Worm (Caenorhabditis elegans) whole organism, L1 larva: ENCODE data around the gene arp-11.

Source experiments
- C16A3.4 ChIP-seq: fragments of 150-350 bp; optimal IDR thresholded peaks from 2 replicates; lab custom pipeline; 2014; ENCODE audit warnings: missing biosample characterization, missing genetic modification characterization
- C34B4.2 ChIP-seq: sonication (generic microtip); optimal IDR thresholded peaks from 2 replicates; lab custom pipeline; 2017; ENCODE audit warnings: mild to moderate bottlenecking, missing genetic modification characterization, missing compliant biosample characterization
- Y116A8C.19 ChIP-seq: sonication (generic microtip); optimal IDR thresholded peaks from 2 replicates; lab custom pipeline; 2016; ENCODE audit warnings: missing compliant biosample characterization, missing genetic modification characterization, borderline replicate concordance
- aha-1 ChIP-seq: fragments of 150-350 bp; optimal IDR thresholded peaks from 2 replicates; lab custom pipeline; 2014; ENCODE audit warnings: missing biosample characterization, missing genetic modification characterization
- alr-1 ChIP-seq: fragments of 200-800 bp; sonication (Bioruptor generic); optimal IDR thresholded peaks from 2 replicates; lab custom pipeline; 2018; ENCODE audit warnings: borderline replicate concordance, mild to moderate bottlenecking, missing genetic modification characterization, missing compliant biosample characterization
- ama-1 ChIP-seq: fragments of 150-350 bp; optimal IDR thresholded peaks from 2 replicates; lab custom pipeline; 2014
- blmp-1 ChIP-seq: fragments of 150-350 bp; optimal IDR thresholded peaks from 2 replicates; lab custom pipeline; 2014; ENCODE audit warnings: missing biosample characterization, missing genetic modification characterization
- ceh-63 ChIP-seq: fragments of 200-800 bp; sonication (Bioruptor generic); optimal IDR thresholded peaks from 2 replicates; lab custom pipeline; 2018; ENCODE audit warnings: mild to moderate bottlenecking, missing genetic modification characterization, missing compliant biosample characterization
- ceh-82 ChIP-seq, 3 experiments: fragments of 150-350 bp in 1 of 3; sonication (generic microtip) in 2 of 3; optimal IDR thresholded peaks; 2 replicates each; lab custom pipeline; 2014 to 2017; ENCODE audit warnings: missing biosample characterization in 3 of 3, missing genetic modification characterization in 3 of 3
- ceh-88 ChIP-seq: fragments of 200-800 bp; sonication (Bioruptor generic); IDR thresholded peaks from 2 replicates; pipeline ENCODE4 v1.3.6; 2022; ENCODE audit warnings: missing genetic modification characterization, missing compliant biosample characterization
- ceh-90 ChIP-seq: sonication (generic microtip); optimal IDR thresholded peaks from 2 replicates; lab custom pipeline; 2016; ENCODE audit warnings: missing genetic modification characterization, missing compliant biosample characterization
- efl-1 ChIP-seq, 4 experiments: fragments of 150-350 bp; optimal IDR thresholded peaks in 3 of 4; peaks in 1 of 4; 1 replicate in 1 of 4; 2 replicates in 3 of 4; lab custom pipeline; 2014; ENCODE audit warnings: missing biosample characterization in 2 of 4, missing genetic modification characterization in 2 of 4, missing genetic modification reagents in 2 of 4
- egl-13 ChIP-seq: sonication (generic microtip); optimal IDR thresholded peaks from 2 replicates; lab custom pipeline; 2016; ENCODE audit warnings: missing genotype, missing genetic modification reagents, missing genetic modification characterization, missing compliant biosample characterization
- egl-27 ChIP-seq, 2 experiments: fragments of 150-350 bp in 1 of 2; sonication (generic microtip); optimal IDR thresholded peaks; 3 replicates each; lab custom pipeline; 2017 to 2018; ENCODE audit warnings: missing biosample characterization in 2 of 2, missing genetic modification characterization in 2 of 2, missing genetic modification reagents in 2 of 2
- elt-2 ChIP-seq: sonication (generic microtip); optimal IDR thresholded peaks from 2 replicates; lab custom pipeline; 2016; ENCODE audit warnings: missing genetic modification characterization, mild to moderate bottlenecking, inconsistent platforms, missing compliant biosample characterization, missing genetic modification reagents
- fkh-4 ChIP-seq: sonication (generic microtip); optimal IDR thresholded peaks from 2 replicates; lab custom pipeline; 2016; ENCODE audit warnings: missing compliant biosample characterization, missing genetic modification characterization, borderline replicate concordance
- fkh-8 ChIP-seq: sonication (generic microtip); optimal IDR thresholded peaks from 2 replicates; lab custom pipeline; 2016; ENCODE audit warnings: mild to moderate bottlenecking, missing genetic modification characterization, missing compliant biosample characterization
- fos-1 ChIP-seq: fragments of 150-350 bp; optimal IDR thresholded peaks from 2 replicates; lab custom pipeline; 2014; ENCODE audit warnings: missing biosample characterization, missing genetic modification characterization
- grh-1 ChIP-seq: fragments of 200-800 bp; sonication (Bioruptor generic); IDR thresholded peaks from 2 replicates; pipeline ENCODE4 v1.3.6; 2022; ENCODE audit warnings: missing genetic modification reagents, missing genetic modification characterization, missing compliant biosample characterization
- hlh-17 ChIP-seq: fragments of 200-800 bp; sonication (Bioruptor generic); optimal IDR thresholded peaks from 2 replicates; lab custom pipeline; 2018; ENCODE audit warnings: missing genetic modification characterization, mild to moderate bottlenecking, missing compliant biosample characterization, moderate library complexity, borderline replicate concordance
- hlh-4 ChIP-seq: sonication (generic microtip); optimal IDR thresholded peaks from 2 replicates; lab custom pipeline; 2016; ENCODE audit warnings: mild to moderate bottlenecking, missing genetic modification characterization, missing compliant biosample characterization
- hpl-2 ChIP-seq: fragments of 150-350 bp; optimal IDR thresholded peaks from 2 replicates; lab custom pipeline; 2014; ENCODE audit warnings: missing biosample characterization, missing genetic modification reagents, missing genetic modification characterization
- lin-14 ChIP-seq: fragments of 200-800 bp; sonication (Bioruptor generic); optimal IDR thresholded peaks from 2 replicates; lab custom pipeline; 2018; ENCODE audit warnings: mild to moderate bottlenecking, missing genetic modification characterization, moderate library complexity, missing compliant biosample characterization
- lin-15B ChIP-seq: fragments of 150-350 bp; sonication (generic microtip); optimal IDR thresholded peaks from 3 replicates; lab custom pipeline; 2014; ENCODE audit warnings: missing biosample characterization, missing genetic modification characterization
- lsy-2 ChIP-seq, 2 experiments: fragments of 150-350 bp; optimal IDR thresholded peaks; 2 replicates each; lab custom pipeline; 2014; ENCODE audit warnings: missing biosample characterization in 2 of 2, missing genetic modification characterization in 2 of 2
- mab-9 ChIP-seq: fragments of 200-800 bp; sonication (Bioruptor generic); IDR thresholded peaks from 2 replicates; pipeline ENCODE4 v1.3.6; 2022; ENCODE audit warnings: missing genetic modification reagents, missing genetic modification characterization, missing compliant biosample characterization
- mdl-1 ChIP-seq, 2 experiments: fragments of 150-350 bp; optimal IDR thresholded peaks; 2 replicates each; lab custom pipeline; 2014 to 2017; ENCODE audit warnings: missing biosample characterization in 2 of 2, missing genetic modification characterization in 2 of 2, inconsistent platforms in 1 of 2
- mep-1 ChIP-seq: fragments of 150-350 bp; optimal IDR thresholded peaks from 2 replicates; lab custom pipeline; 2014; ENCODE audit warnings: missing biosample characterization, missing genetic modification characterization
- nhr-12 ChIP-seq: sonication (generic microtip); optimal IDR thresholded peaks from 2 replicates; lab custom pipeline; 2017; ENCODE audit warnings: missing biosample characterization, missing genetic modification characterization
- nhr-20 ChIP-seq: sonication (generic microtip); optimal IDR thresholded peaks from 2 replicates; lab custom pipeline; 2016; ENCODE audit warnings: mild to moderate bottlenecking, missing genetic modification characterization, missing compliant biosample characterization
- nhr-237 ChIP-seq: fragments of 150-350 bp; optimal IDR thresholded peaks from 2 replicates; lab custom pipeline; 2014; ENCODE audit warnings: missing biosample characterization, missing genetic modification characterization
- nhr-28 ChIP-seq: fragments of 150-350 bp; optimal IDR thresholded peaks from 2 replicates; lab custom pipeline; 2014; ENCODE audit warnings: missing biosample characterization, missing genetic modification characterization
- nhr-71 ChIP-seq: sonication (generic microtip); optimal IDR thresholded peaks from 2 replicates; lab custom pipeline; 2016; ENCODE audit warnings: mild to moderate bottlenecking, missing genetic modification characterization, moderate library complexity, missing compliant biosample characterization
- nhr-76 ChIP-seq: sonication (generic microtip); optimal IDR thresholded peaks from 2 replicates; lab custom pipeline; 2017; ENCODE audit warnings: missing biosample characterization, missing genetic modification characterization
- nhr-90 ChIP-seq: sonication (generic microtip); optimal IDR thresholded peaks from 2 replicates; lab custom pipeline; 2016; ENCODE audit warnings: mild to moderate bottlenecking, missing genetic modification characterization, missing compliant biosample characterization; ENCODE audit not compliant: poor library complexity
- pqm-1 ChIP-seq: sonication (generic microtip); optimal IDR thresholded peaks from 3 replicates; lab custom pipeline; 2017; ENCODE audit warnings: missing biosample characterization, missing genetic modification characterization
- rnt-1 ChIP-seq: sonication (generic microtip); optimal IDR thresholded peaks from 2 replicates; lab custom pipeline; 2016; ENCODE audit warnings: mild to moderate bottlenecking, missing genetic modification characterization, moderate library complexity, missing compliant biosample characterization
- skn-1 ChIP-seq: fragments of 150-350 bp; optimal IDR thresholded peaks from 2 replicates; lab custom pipeline; 2014; ENCODE audit warnings: missing biosample characterization, missing genetic modification characterization
- snpc-4 ChIP-seq: fragments of 150-350 bp; optimal IDR thresholded peaks from 2 replicates; lab custom pipeline; 2014; ENCODE audit warnings: missing biosample characterization, missing genetic modification characterization
- snu-23 ChIP-seq: sonication (generic microtip); optimal IDR thresholded peaks from 2 replicates; lab custom pipeline; 2016; ENCODE audit warnings: missing genetic modification characterization, missing compliant biosample characterization
- sox-4 ChIP-seq: sonication (generic microtip); optimal IDR thresholded peaks from 2 replicates; lab custom pipeline; 2016; ENCODE audit warnings: missing genetic modification characterization, missing compliant biosample characterization
- sptf-1 ChIP-seq: fragments of 150-350 bp; optimal IDR thresholded peaks from 2 replicates; lab custom pipeline; 2014; ENCODE audit warnings: missing biosample characterization, missing genetic modification characterization
- swsn-7 ChIP-seq: sonication (generic microtip); optimal IDR thresholded peaks from 2 replicates; lab custom pipeline; 2016; ENCODE audit warnings: missing genetic modification characterization, missing compliant biosample characterization
- tbx-2 ChIP-seq: sonication (generic microtip); optimal IDR thresholded peaks from 2 replicates; lab custom pipeline; 2016; ENCODE audit warnings: missing genetic modification characterization, missing compliant biosample characterization
- unc-130 ChIP-seq: fragments of 150-350 bp; optimal IDR thresholded peaks from 2 replicates; lab custom pipeline; 2017; ENCODE audit warnings: missing biosample characterization, missing genetic modification characterization, inconsistent platforms
- unc-62 ChIP-seq: fragments of 150-350 bp; optimal IDR thresholded peaks from 2 replicates; lab custom pipeline; 2014; ENCODE audit warnings: missing biosample characterization, missing genetic modification reagents, missing genetic modification characterization
- unc-86 ChIP-seq: sonication (generic microtip); optimal IDR thresholded peaks from 2 replicates; lab custom pipeline; 2016; ENCODE audit warnings: missing genetic modification characterization, missing compliant biosample characterization
- unc-98 ChIP-seq: fragments of 200-800 bp; sonication (Bioruptor generic); IDR thresholded peaks from 2 replicates; pipeline ENCODE4 v1.3.6; 2022; ENCODE audit warnings: missing genetic modification characterization, missing compliant biosample characterization
- vab-15 ChIP-seq: sonication (generic microtip); optimal IDR thresholded peaks from 2 replicates; lab custom pipeline; 2017; ENCODE audit warnings: missing genotype, mild to moderate bottlenecking, missing genetic modification characterization, missing compliant biosample characterization
- xbp-1 ChIP-seq: sonication (generic microtip); optimal IDR thresholded peaks from 2 replicates; lab custom pipeline; 2016; ENCODE audit warnings: missing genetic modification characterization, missing compliant biosample characterization
- zag-1 ChIP-seq: fragments of 150-350 bp; optimal IDR thresholded peaks from 2 replicates; lab custom pipeline; 2014; ENCODE audit warnings: missing biosample characterization, missing genetic modification characterization
- ztf-4 ChIP-seq: fragments of 150-350 bp; optimal IDR thresholded peaks from 2 replicates; lab custom pipeline; 2014; ENCODE audit warnings: missing biosample characterization, missing genetic modification characterization

Gene arp-11

DNA sequence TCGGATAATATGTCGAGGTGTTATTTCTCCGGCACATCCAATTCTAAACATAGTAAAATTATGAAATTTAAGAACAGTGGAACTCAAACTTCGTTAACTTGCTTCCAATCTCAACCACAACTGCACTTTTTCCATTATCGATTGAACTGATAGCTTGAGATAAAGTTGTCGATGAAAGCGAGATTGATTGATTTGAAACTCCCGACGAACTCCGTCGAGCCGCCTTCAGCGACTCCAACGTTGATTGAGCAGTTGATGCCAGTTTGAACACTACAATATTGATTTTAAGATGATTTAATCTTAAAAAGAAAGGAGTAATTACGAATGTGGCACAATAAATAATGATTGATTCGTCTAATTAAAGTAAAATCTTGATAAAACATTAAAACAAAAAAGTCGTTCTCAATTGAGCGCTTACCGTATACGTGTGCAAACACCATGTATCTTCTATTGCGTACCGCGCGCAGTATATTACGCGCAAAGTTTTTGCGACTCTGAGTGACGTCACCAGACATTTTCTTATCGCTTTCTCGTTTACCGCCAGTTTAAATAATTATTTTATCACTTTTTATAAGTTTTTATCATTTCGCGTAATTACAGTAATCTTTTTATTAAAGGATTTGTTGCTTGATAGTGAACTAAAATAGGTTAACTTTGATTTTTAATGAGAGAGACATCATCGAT, at the start of gene arp-11:
Gene arp-11 (minus strand): TSS at position 51 of the 684 bp plus-strand sequence.
- peak; percentile 67 for TF ChIP-seq blmp-1
- peak; percentile 70 for TF ChIP-seq skn-1
- no peak for TF ChIP-seq C34B4.2 (tag; lab: Kevin White, UChicago)
- TF ChIP-seq unc-98 (GFP tag; lab: Robert Waterston, UW): no peak
- no peak for TF ChIP-seq sptf-1 (tag; lab: Kevin White, UChicago)
- no peak for TF ChIP-seq pqm-1 (tag; lab: Kevin White, UChicago)
- TF ChIP-seq ama-1 (lab: Kevin White, UChicago): peak; percentile 18
- TF ChIP-seq mdl-1 (tag; optimal IDR thresholded peaks at IDR 0.05; lab: Kevin White, UChicago): peak in 1 of 2 experiments; percentile 71
- peak; percentile 79 for TF ChIP-seq nhr-20 (tag; lab: Kevin White, UChicago)
- TF ChIP-seq tbx-2 (tag; lab: Kevin White, UChicago): peak; percentile 64
- TF ChIP-seq ceh-63: no peak
- TF ChIP-seq ceh-82 (tag; optimal IDR thresholded peaks at IDR 0.05; lab: Kevin White, UChicago): peak; percentile 4 to 68 (median 17)
- TF ChIP-seq hlh-4 (tag; lab: Kevin White, UChicago): no peak
- TF ChIP-seq hlh-17: no peak
- TF ChIP-seq xbp-1 (tag; lab: Kevin White, UChicago): peak; percentile 77
- TF ChIP-seq unc-130 (tag; lab: Kevin White, UChicago): peak; percentile 77
- TF ChIP-seq fkh-4 (tag; lab: Kevin White, UChicago): no peak
- TF ChIP-seq aha-1: no peak
- peak; percentile 86 for TF ChIP-seq lin-14 (GFP tag; lab: Kevin White, UChicago)
- TF ChIP-seq nhr-12: no peak
- TF ChIP-seq snpc-4 (tag; lab: Kevin White, UChicago): peak; percentile 47
- no peak for TF ChIP-seq sox-4 (tag; lab: Kevin White, UChicago)
- TF ChIP-seq zag-1: no peak
- peak; percentile 97 to 99 for TF ChIP-seq lsy-2 (tag; optimal IDR thresholded peaks at IDR 0.05; lab: Kevin White, UChicago)
- TF ChIP-seq nhr-76 (tag; lab: Kevin White, UChicago): no peak
- no peak for TF ChIP-seq hpl-2
- TF ChIP-seq nhr-237: no peak
- no peak for TF ChIP-seq vab-15 (tag; lab: Kevin White, UChicago)
- TF ChIP-seq unc-62 (GFP tag; lab: Kevin White, UChicago): no peak
- peak; percentile 5 for TF ChIP-seq lin-15B
- TF ChIP-seq rnt-1 (tag; lab: Kevin White, UChicago): peak; percentile 55
- TF ChIP-seq unc-86 (tag; lab: Kevin White, UChicago): peak; percentile 46
- peak; percentile 61 for TF ChIP-seq egl-13 (tag; lab: Kevin White, UChicago)
- no peak for TF ChIP-seq ceh-90 (tag; lab: Kevin White, UChicago)
- TF ChIP-seq elt-2 (tag; lab: Kevin White, UChicago): peak; percentile 94
- TF ChIP-seq C16A3.4 (tag; lab: Kevin White, UChicago): peak; percentile 89
- no peak for TF ChIP-seq grh-1 (GFP tag; lab: Robert Waterston, UW)
- peak; percentile 85 for TF ChIP-seq mep-1 (tag; lab: Kevin White, UChicago)
- peak; percentile 87 for TF ChIP-seq snu-23 (GFP tag; lab: Kevin White, UChicago)
- no peak for TF ChIP-seq nhr-28 (tag; lab: Kevin White, UChicago)
- TF ChIP-seq fkh-8 (tag; lab: Kevin White, UChicago): peak; percentile 74
- TF ChIP-seq efl-1 (optimal IDR thresholded peaks at IDR 0.05; lab: Kevin White, UChicago): peak; percentile 66 to 77
- peak; percentile 74 to 95 for TF ChIP-seq efl-1 (GFP tag; optimal IDR thresholded peaks at IDR 0.05 in 1 of 2; lab: Kevin White, UChicago)
- no peak for TF ChIP-seq Y116A8C.19 (tag; lab: Kevin White, UChicago)
- peak; percentile 50 for TF ChIP-seq ztf-4 (tag; lab: Kevin White, UChicago)
- TF ChIP-seq mab-9 (GFP tag; lab: Robert Waterston, UW): no peak
- TF ChIP-seq fos-1 (tag; lab: Kevin White, UChicago): peak; percentile 21
- TF ChIP-seq swsn-7 (tag; lab: Kevin White, UChicago): peak; percentile 72
- peak; percentile 75 for TF ChIP-seq nhr-90
- peak; percentile 87 for TF ChIP-seq nhr-71 (tag; lab: Kevin White, UChicago)
- no peak for TF ChIP-seq ceh-88 (GFP tag; lab: Robert Waterston, UW)
- TF ChIP-seq alr-1: no peak
- no peak for TF ChIP-seq egl-27 (tag; optimal IDR thresholded peaks at IDR 0.05; lab: Kevin White, UChicago)
